Worm (Caenorhabditis elegans): Measurements from ENCODE around the gene F49E12.7.

Gene F49E12.7

DNA sequence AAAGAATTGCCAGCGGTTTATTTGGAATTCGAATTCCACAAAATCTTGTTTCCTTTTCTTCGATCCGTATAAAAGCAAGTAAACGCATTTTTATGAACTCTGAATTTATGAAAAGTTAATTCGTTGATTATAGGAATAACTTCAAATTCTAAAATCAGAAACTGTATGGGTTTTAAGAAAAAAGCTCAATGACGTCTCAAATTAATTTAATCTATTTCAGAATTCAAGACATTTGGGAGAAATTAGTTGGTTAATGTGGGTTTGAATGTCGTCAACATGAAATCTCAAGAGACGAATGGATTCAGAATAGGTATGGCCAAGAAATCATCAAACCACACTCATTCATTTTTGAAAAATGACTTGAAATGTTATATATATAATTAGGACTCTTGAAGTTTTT is at the start of gene F49E12.7:
Gene F49E12.7, minus strand, starts transcription at position 101 of the 400 bp plus-strand sequence.
- TF ChIP-seq ztf-7 (tag; optimal IDR thresholded peaks at IDR 0.05) = no peak
- TF ChIP-seq hlh-11 (tag; optimal IDR thresholded peaks at IDR 0.05) = no peak
- TF ChIP-seq pqm-1 (tag; optimal IDR thresholded peaks at IDR 0.05) = no peak
- no peak for TF ChIP-seq F49E8.2 (tag; optimal IDR thresholded peaks at IDR 0.05; ENCODE audit: borderline replicate concordance)
- TF ChIP-seq Y48G9A.11 (GFP tag; IDR thresholded peaks at IDR 0.05) = no peak
- TF ChIP-seq R02D3.7 (tag; optimal IDR thresholded peaks at IDR 0.05) = no peak
- no peak for TF ChIP-seq F10B5.3 (tag; optimal IDR thresholded peaks at IDR 0.05)
- TF ChIP-seq daf-19 (GFP tag; conservative IDR thresholded peaks at IDR 0.05) = no peak
- no peak for TF ChIP-seq F26F4.8 (GFP tag; conservative IDR thresholded peaks at IDR 0.05)

DNA sequence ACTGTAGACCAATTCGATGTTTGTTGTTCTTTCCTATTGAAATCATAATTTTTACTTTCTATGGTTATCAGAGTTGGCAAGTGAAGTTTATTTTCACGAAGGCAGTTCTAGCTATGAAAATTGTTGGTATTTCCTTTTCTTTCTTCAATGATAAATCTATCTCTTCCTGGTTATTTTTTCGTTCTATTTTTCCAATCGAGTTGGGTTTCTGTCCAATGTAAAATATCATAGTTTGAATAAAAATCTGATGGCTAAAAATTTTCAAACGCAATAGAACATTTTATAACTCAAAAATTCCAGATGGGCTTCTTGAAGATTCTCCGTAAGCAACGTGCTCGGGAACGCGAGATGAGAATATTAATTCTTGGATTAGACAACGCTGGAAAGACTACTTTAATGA is 48.1 kb upstream of the F49E12.7 start, which contains the start of gene evl-20:
Gene evl-20, plus strand, starts transcription at position 301 of the 400 bp plus-strand sequence.
- TF ChIP-seq lin-38 (GFP tag; IDR thresholded peaks at IDR 0.05) (peak; percentile 38; the same call in 1 of the 2 replicates), F49E8.2 (tag; optimal IDR thresholded peaks at IDR 0.05; ENCODE audit: borderline replicate concordance) (peak; percentile 16), hif-1 (tag; optimal IDR thresholded peaks at IDR 0.05) (no peak)

- 0 out of 2 replicates have a peak, but pooled peaks have one; percentile 10 for TF ChIP-seq snpc-1.2 (GFP tag; IDR thresholded peaks at IDR 0.05)
- no peak for TF ChIP-seq ceh-28 (tag; optimal IDR thresholded peaks at IDR 0.05)
Measured at ce11 chrII:8442717-8443223, 46.8 kb upstream of the F49E12.7 start, which contains the start of gene eif-3.G. Gene eif-3.G, plus strand, starts transcription at chrII:8442767.

- TF ChIP-seq hmg-1.1 (GFP tag; IDR thresholded peaks at IDR 0.05) = peak; percentile 48
- TF ChIP-seq ceh-82 (tag; optimal IDR thresholded peaks at IDR 0.05) = no peak
- TF ChIP-seq cey-2 (tag; optimal IDR thresholded peaks at IDR 0.05; ENCODE audit: borderline replicate concordance, insufficient read depth) = no peak
- TF ChIP-seq aly-2 (tag; optimal IDR thresholded peaks at IDR 0.05) = no peak
- peak; percentile 32 for TF ChIP-seq rbr-2 (tag; optimal IDR thresholded peaks at IDR 0.05)
- TF ChIP-seq madf-9 (GFP tag; conservative IDR thresholded peaks at IDR 0.05) = no peak
- no peak for TF ChIP-seq snpc-1.2 (GFP tag; IDR thresholded peaks at IDR 0.05)
- no peak for TF ChIP-seq ces-1 (GFP tag; optimal IDR thresholded peaks at IDR 0.05)
- TF ChIP-seq nhr-77 (tag; optimal IDR thresholded peaks at IDR 0.05) = no peak
- no peak for TF ChIP-seq F44E2.7 (GFP tag; IDR thresholded peaks at IDR 0.05)
- TF ChIP-seq zag-1 (tag; optimal IDR thresholded peaks at IDR 0.05) = no peak
- no peak for TF ChIP-seq fkh-10 (GFP tag; optimal IDR thresholded peaks at IDR 0.05)
- no peak for TF ChIP-seq unc-39 (tag; optimal IDR thresholded peaks at IDR 0.05)
- TF ChIP-seq saeg-2 (GFP tag; IDR thresholded peaks at IDR 0.05) = no peak
- TF ChIP-seq daf-12 (tag; optimal IDR thresholded peaks at IDR 0.05) = no peak
- TF ChIP-seq mxl-2 (GFP tag; conservative IDR thresholded peaks at IDR 0.05) = no peak
- no peak for TF ChIP-seq unc-130 (GFP tag; optimal IDR thresholded peaks at IDR 0.05)
- TF ChIP-seq Y5F2A.4 (GFP tag; optimal IDR thresholded peaks at IDR 0.05) = no peak
- TF ChIP-seq ceh-32 (tag; optimal IDR thresholded peaks at IDR 0.05; ENCODE audit: poor library complexity) = no peak
- peak; percentile 60 for TF ChIP-seq lin-38 (GFP tag; IDR thresholded peaks at IDR 0.05)
- no peak for TF ChIP-seq ztf-11 (tag; optimal IDR thresholded peaks at IDR 0.05)
- TF ChIP-seq nhr-28 (tag; optimal IDR thresholded peaks at IDR 0.05) = peak; percentile 74
- no peak for TF ChIP-seq tra-1 (GFP tag; IDR thresholded peaks at IDR 0.05)
- no peak for TF ChIP-seq nhr-42 (GFP tag; IDR thresholded peaks at IDR 0.05)
- TF ChIP-seq gei-8 (GFP tag; optimal IDR thresholded peaks at IDR 0.05) = no peak
- TF ChIP-seq zfp-2 (tag; optimal IDR thresholded peaks at IDR 0.05) = no peak
- TF ChIP-seq dmd-8 (GFP tag; IDR thresholded peaks at IDR 0.05) = no peak
- no peak for TF ChIP-seq ZK546.5 (tag; optimal IDR thresholded peaks at IDR 0.05)
- no peak for TF ChIP-seq lin-39 (tag; optimal IDR thresholded peaks at IDR 0.05)
- peak; percentile 69 for TF ChIP-seq mes-2 (tag; optimal IDR thresholded peaks at IDR 0.05; ENCODE audit: poor library complexity, severe bottlenecking)
- peak; percentile 48 for TF ChIP-seq mep-1 (tag; optimal IDR thresholded peaks at IDR 0.05)
- TF ChIP-seq F26F4.8 (GFP tag; conservative IDR thresholded peaks at IDR 0.05) = no peak
- TF ChIP-seq F10B5.3 (tag; optimal IDR thresholded peaks at IDR 0.05) = no peak
- no peak for TF ChIP-seq nhr-48 (tag; optimal IDR thresholded peaks at IDR 0.05)
- peak in 1 of 2 experiments; percentile 91 for TF ChIP-seq lsy-2 (tag; optimal IDR thresholded peaks at IDR 0.05)
- no peak for TF ChIP-seq attf-4 (tag; optimal IDR thresholded peaks at IDR 0.05)
Measured at ce11 chrII:8442176-8442575, 46.2 kb upstream of the F49E12.7 start.
